Worm (Caenorhabditis elegans) whole organism, midembryonic: ENCODE results near the gene F11C7.7.

Experiments
- T22C8.4 ChIP-seq: fragments of 200-800 bp; sonication (Bioruptor generic); IDR thresholded peaks from 2 replicates; pipeline ENCODE4 v1.3.6; 2022; ENCODE audit warnings: missing genetic modification characterization, missing compliant biosample characterization
- cog-1 ChIP-seq: sonication (generic microtip); optimal IDR thresholded peaks from 2 replicates; lab custom pipeline; 2016; ENCODE audit warnings: missing genetic modification characterization, missing compliant biosample characterization
- flt-1 ChIP-seq: fragments of 200-800 bp; sonication (Bioruptor generic); IDR thresholded peaks from 2 replicates; pipeline ENCODE4 v1.3.6; 2022; ENCODE audit warnings: missing genetic modification characterization, missing compliant biosample characterization
- klf-2 ChIP-seq: fragments of 200-800 bp; sonication (Bioruptor generic); conservative IDR thresholded peaks from 2 replicates; pipeline ENCODE4 v1.3.6; 2022; ENCODE audit warnings: missing genetic modification reagents, missing genetic modification characterization, missing compliant biosample characterization
- med-1 ChIP-seq: sonication (generic microtip); optimal IDR thresholded peaks from 2 replicates; lab custom pipeline; 2017; ENCODE audit warnings: missing genetic modification characterization, mild to moderate bottlenecking, missing compliant biosample characterization, antibody characterized with exemption, missing genetic modification reagents; ENCODE audit not compliant: insufficient read depth
- ref-1 ChIP-seq: fragments of 200-800 bp; sonication (Bioruptor generic); conservative IDR thresholded peaks from 2 replicates; pipeline ENCODE4 v1.3.6; 2022; ENCODE audit warnings: missing genetic modification reagents, missing genetic modification characterization, missing compliant biosample characterization
- tab-1 ChIP-seq: fragments of 200-800 bp; sonication (Bioruptor generic); IDR thresholded peaks from 2 replicates; pipeline ENCODE4 v1.3.6; 2022; ENCODE audit warnings: missing genetic modification characterization, missing compliant biosample characterization
- ztf-23 ChIP-seq: fragments of 200-800 bp; sonication (Bioruptor generic); IDR thresholded peaks from 2 replicates; pipeline ENCODE4 v1.3.6; 2022; ENCODE audit warnings: missing genetic modification reagents, missing genetic modification characterization, missing compliant biosample characterization
- ztf-29 ChIP-seq: fragments of 200-800 bp; sonication (Bioruptor generic); IDR thresholded peaks from 2 replicates; pipeline ENCODE4 v1.3.6; 2022; ENCODE audit warnings: missing genetic modification reagents, missing genetic modification characterization, missing compliant biosample characterization

Gene F11C7.7

DNA sequence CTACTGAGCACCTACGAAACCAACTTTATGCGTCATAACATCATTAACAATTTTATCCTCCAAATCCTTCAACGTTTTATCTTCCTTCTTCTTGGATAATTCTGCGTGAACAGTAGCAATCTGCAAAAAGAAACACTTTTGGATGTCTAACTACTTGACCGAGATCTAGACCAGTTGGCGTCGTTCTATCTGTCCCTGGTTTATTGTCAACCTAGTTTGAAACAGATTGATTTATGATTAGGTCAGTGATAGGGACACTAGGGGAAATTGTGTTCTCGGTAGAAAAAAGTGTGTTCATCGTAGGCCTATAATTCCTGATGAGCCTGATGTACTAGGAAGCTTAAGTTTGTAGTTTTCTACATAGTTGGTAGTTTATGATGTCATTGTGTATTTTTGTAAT, 24.4 kb upstream of the F11C7.7 start:
- no peak for TF ChIP-seq ztf-29 (GFP tag; lab: Robert Waterston, UW)
- no peak for TF ChIP-seq cog-1 (tag; lab: Kevin White, UChicago)
- TF ChIP-seq tab-1 (GFP tag; lab: Robert Waterston, UW) = no peak
- TF ChIP-seq klf-2 (GFP tag; lab: Robert Waterston, UW) = no peak
- no peak for TF ChIP-seq ref-1 (GFP tag; lab: Robert Waterston, UW)
- no peak for TF ChIP-seq T22C8.4 (GFP tag; lab: Robert Waterston, UW)
- no peak for TF ChIP-seq ztf-23 (GFP tag; lab: Robert Waterston, UW)
- TF ChIP-seq med-1 = no peak
- no peak for TF ChIP-seq flt-1 (GFP tag; lab: Robert Waterston, UW)

- TF ChIP-seq ztf-23 (GFP tag; lab: Robert Waterston, UW) = no peak
Observed at ce11 chrX:17374534-17374933, 23.9 kb upstream of the F11C7.7 start, which contains the start of gene F10D7.3. Gene F10D7.3, minus strand, starts transcription at chrX:17374634.

DNA sequence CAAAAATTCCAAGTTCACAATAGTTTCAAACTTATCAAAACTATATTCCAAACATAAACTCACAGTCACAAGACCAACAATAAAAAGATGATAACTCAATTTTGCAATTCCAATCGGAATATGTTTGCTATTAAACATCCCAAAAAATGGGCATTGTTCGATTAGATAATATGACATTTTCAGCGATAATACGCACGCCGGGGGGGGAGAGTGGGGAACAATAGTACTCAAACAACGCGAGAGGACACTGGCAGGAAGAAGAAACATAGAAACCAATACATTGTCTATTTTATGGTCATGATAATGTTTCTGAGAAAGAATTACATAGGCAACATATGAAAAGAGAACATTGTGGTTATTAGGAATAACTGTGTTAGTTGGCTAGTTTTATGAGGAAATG, 22.5 kb upstream of the F11C7.7 start:
- TF ChIP-seq ztf-23 (GFP tag; lab: Robert Waterston, UW) = no peak
- no peak for TF ChIP-seq T22C8.4 (GFP tag; lab: Robert Waterston, UW)
- TF ChIP-seq klf-2 (GFP tag; lab: Robert Waterston, UW) = no peak
- no peak for TF ChIP-seq flt-1 (GFP tag; lab: Robert Waterston, UW)
- TF ChIP-seq ztf-29 (GFP tag; lab: Robert Waterston, UW) = no peak
- no peak for TF ChIP-seq tab-1 (GFP tag; lab: Robert Waterston, UW)
- TF ChIP-seq med-1 = no peak
- TF ChIP-seq ref-1 (GFP tag; lab: Robert Waterston, UW) = no peak
- TF ChIP-seq cog-1 (tag; lab: Kevin White, UChicago) = no peak

DNA sequence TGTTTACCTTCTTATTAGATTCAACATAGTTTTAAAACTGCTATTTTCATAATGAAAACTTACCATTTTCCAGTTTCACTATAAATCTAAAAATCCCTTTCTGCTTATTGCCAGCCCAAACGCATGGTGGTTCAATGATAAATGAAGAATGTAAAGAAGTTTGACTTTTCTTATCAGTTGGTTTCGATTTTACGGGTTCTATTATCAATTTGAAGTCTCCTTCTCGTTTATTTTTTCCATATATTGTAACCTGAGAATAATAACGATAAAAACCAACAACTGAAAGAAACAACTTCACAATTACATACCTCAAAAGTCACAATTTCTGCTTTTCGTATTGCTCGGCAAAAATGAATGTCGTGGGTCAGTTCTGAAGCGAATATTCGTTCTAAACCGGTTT, 19.4 kb upstream of the F11C7.7 start:
- no peak for TF ChIP-seq T22C8.4 (GFP tag; lab: Robert Waterston, UW)
- no peak for TF ChIP-seq cog-1 (tag; lab: Kevin White, UChicago)
- no peak for TF ChIP-seq ztf-23 (GFP tag; lab: Robert Waterston, UW)
- TF ChIP-seq tab-1 (GFP tag; lab: Robert Waterston, UW) = no peak
- no peak for TF ChIP-seq med-1
- TF ChIP-seq klf-2 (GFP tag; lab: Robert Waterston, UW) = no peak
- no peak for TF ChIP-seq ref-1 (GFP tag; lab: Robert Waterston, UW)
- TF ChIP-seq flt-1 (GFP tag; lab: Robert Waterston, UW) = no peak
- no peak for TF ChIP-seq ztf-29 (GFP tag; lab: Robert Waterston, UW)

DNA sequence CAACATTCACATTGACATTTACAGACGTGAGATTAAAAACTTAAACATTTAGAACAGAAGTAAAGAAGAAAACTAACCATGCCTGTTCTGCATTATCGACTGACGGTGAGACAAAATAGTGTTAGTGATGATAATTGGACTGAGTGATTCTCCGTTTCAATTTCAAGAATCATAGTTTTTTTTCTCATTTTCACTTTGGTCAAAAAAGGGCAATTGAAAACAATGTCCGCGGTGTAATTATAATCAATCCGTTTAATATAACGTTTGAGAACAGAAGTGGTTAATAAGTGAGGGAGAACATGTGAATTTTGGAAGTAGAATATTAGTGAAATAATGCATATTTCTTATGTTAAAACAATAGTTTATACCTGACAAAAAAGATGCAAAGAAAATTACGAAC, 18.7 kb upstream of the F11C7.7 start, which contains the start of gene F10D7.10:
TSS of gene F10D7.10 (minus strand) at position 101 of the 400 bp plus-strand sequence.
- TF ChIP-seq med-1 (no peak), cog-1 (tag; lab: Kevin White, UChicago) (no peak), ztf-23 (GFP tag; lab: Robert Waterston, UW) (no peak), ztf-29 (GFP tag; lab: Robert Waterston, UW) (no peak), ref-1 (GFP tag; lab: Robert Waterston, UW) (no peak), klf-2 (GFP tag; lab: Robert Waterston, UW) (no peak), flt-1 (GFP tag; lab: Robert Waterston, UW) (no peak), tab-1 (GFP tag; lab: Robert Waterston, UW) (no peak), T22C8.4 (GFP tag; lab: Robert Waterston, UW) (no peak)

DNA sequence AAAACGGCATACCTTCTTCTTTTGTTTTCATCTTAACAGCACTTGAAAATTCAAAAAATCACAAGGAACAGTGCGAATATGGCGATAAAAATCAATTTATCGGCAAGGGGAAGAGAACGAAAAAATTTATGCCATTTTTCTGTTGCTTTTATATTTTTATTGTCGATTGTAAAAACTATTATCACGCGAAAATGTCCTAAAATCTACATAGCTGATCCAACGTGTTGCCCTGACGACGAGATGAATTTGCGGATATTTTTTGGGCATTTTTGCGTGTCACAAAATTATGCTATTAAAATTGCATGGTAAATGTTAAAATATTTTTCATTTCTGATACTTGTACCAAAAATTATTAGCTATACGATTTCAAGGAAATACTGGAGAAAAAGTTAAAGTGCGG, 16.4 kb upstream of the F11C7.7 start, which contains the start of gene F10D7.4:
TSS of gene F10D7.4 (minus strand) at position 101 of the 400 bp plus-strand sequence.
- TF ChIP-seq tab-1 (GFP tag; lab: Robert Waterston, UW) (no peak), ztf-23 (GFP tag; lab: Robert Waterston, UW) (no peak), flt-1 (GFP tag; lab: Robert Waterston, UW) (no peak), med-1 (no peak), klf-2 (GFP tag; lab: Robert Waterston, UW) (no peak), ztf-29 (GFP tag; lab: Robert Waterston, UW) (no peak), T22C8.4 (GFP tag; lab: Robert Waterston, UW) (no peak), ref-1 (GFP tag; lab: Robert Waterston, UW) (no peak), cog-1 (tag; lab: Kevin White, UChicago) (no peak)

DNA sequence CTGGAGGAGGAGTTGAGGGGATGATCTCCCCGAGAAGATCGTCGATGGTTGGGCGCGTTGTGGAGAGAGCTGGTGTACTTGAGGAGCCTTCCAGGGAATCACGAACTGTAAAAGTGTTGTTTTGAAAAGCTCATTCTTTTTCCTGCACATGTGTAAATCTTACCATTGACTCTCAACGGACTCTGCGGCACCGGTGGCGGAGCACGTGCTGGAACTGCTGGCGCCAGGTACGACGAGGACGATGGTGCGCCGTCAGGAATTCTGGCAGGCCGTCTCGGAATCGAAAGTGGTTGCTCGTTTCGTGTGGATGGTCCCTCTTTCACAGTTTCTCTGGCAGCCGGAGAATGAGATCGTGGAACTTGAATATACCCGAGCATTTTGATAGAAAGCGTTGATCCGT, 14.1 kb upstream of the F11C7.7 start:
- TF ChIP-seq tab-1 (GFP tag; lab: Robert Waterston, UW) = no peak
- no peak for TF ChIP-seq ztf-23 (GFP tag; lab: Robert Waterston, UW)
- TF ChIP-seq med-1 = no peak
- TF ChIP-seq ref-1 (GFP tag; lab: Robert Waterston, UW) = no peak
- no peak for TF ChIP-seq T22C8.4 (GFP tag; lab: Robert Waterston, UW)
- TF ChIP-seq flt-1 (GFP tag; lab: Robert Waterston, UW) = no peak
- TF ChIP-seq klf-2 (GFP tag; lab: Robert Waterston, UW) = no peak
- TF ChIP-seq cog-1 (tag; lab: Kevin White, UChicago) = no peak
- TF ChIP-seq ztf-29 (GFP tag; lab: Robert Waterston, UW) = no peak

DNA sequence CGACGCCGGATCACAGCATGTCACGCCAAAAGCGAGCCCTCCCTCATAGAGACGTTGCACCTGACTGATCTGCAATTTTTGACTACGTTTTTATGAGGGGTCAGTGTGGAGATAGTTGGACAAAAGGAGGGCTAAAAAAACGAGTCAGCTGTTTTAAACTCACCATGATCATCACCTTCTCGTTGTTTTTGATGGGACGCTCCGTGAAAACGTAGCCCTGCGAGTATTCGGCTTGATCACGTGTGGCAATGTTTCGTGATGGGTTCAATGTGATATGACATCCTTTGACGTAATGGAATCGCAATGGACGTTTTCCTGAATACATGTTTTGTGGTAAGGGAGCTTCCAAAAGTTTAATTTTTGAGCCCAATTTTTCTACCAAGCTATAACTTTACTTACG, 13.3 kb upstream of the F11C7.7 start:
- no peak for TF ChIP-seq cog-1 (tag; lab: Kevin White, UChicago)
- no peak for TF ChIP-seq med-1

DNA sequence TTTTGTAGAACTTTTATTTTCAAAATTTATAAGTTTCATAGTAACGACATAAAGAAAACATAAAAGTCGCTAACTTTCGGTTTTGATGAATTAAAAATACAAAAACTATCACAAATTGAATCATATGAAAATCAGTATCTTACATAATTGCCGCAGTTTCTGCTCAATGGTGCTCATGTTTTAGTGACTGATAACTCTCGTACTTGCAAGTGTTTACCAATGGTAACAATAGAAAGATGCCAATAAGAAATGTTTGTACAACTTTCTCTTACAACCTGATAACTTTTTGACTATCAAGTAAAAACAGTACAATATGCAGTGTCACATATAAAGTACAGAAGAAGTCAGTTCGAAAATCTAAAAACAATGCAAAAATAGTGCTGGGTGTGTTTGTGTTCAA, 12.3 kb upstream of the F11C7.7 start:
- TF ChIP-seq med-1 = no peak
- no peak for TF ChIP-seq tab-1 (GFP tag; lab: Robert Waterston, UW)
- no peak for TF ChIP-seq klf-2 (GFP tag; lab: Robert Waterston, UW)
- TF ChIP-seq ref-1 (GFP tag; lab: Robert Waterston, UW) = no peak
- no peak for TF ChIP-seq cog-1 (tag; lab: Kevin White, UChicago)
- no peak for TF ChIP-seq T22C8.4 (GFP tag; lab: Robert Waterston, UW)
- no peak for TF ChIP-seq ztf-23 (GFP tag; lab: Robert Waterston, UW)
- no peak for TF ChIP-seq ztf-29 (GFP tag; lab: Robert Waterston, UW)
- no peak for TF ChIP-seq flt-1 (GFP tag; lab: Robert Waterston, UW)

- TF ChIP-seq ref-1 (GFP tag; lab: Robert Waterston, UW) = no peak
- TF ChIP-seq T22C8.4 (GFP tag; lab: Robert Waterston, UW) = no peak
- no peak for TF ChIP-seq flt-1 (GFP tag; lab: Robert Waterston, UW)
- TF ChIP-seq cog-1 (tag; lab: Kevin White, UChicago) = no peak
- TF ChIP-seq tab-1 (GFP tag; lab: Robert Waterston, UW) = no peak
- no peak for TF ChIP-seq klf-2 (GFP tag; lab: Robert Waterston, UW)
- no peak for TF ChIP-seq ztf-29 (GFP tag; lab: Robert Waterston, UW)
- no peak for TF ChIP-seq ztf-23 (GFP tag; lab: Robert Waterston, UW)
- no peak for TF ChIP-seq med-1
Observed at ce11 chrX:17390531-17390930, 7.9 kb upstream of the F11C7.7 start.
